Worm (Caenorhabditis elegans) whole organism, young adult: Measurements from ENCODE around the gene C01G5.3.

ENCODE experiments used
- ama-1 ChIP-seq, 3 experiments: fragments of 150-350 bp in 1 of 3; sonication (generic microtip) in 2 of 3; optimal IDR thresholded peaks; 2 replicates each; lab custom pipeline; 2014 to 2018; ENCODE audit warnings: missing biosample characterization in 2 of 3, missing genetic modification characterization in 2 of 3, missing genetic modification reagents in 2 of 3
- ceh-79 ChIP-seq: sonication (generic microtip); optimal IDR thresholded peaks from 2 replicates; lab custom pipeline; 2017; ENCODE audit warnings: mild to moderate bottlenecking, missing genetic modification characterization, missing compliant biosample characterization
- ceh-91 ChIP-seq: fragments of 200-800 bp; sonication (Bioruptor generic); IDR thresholded peaks from 2 replicates; pipeline ENCODE4 v1.3.6; 2022; ENCODE audit warnings: missing genetic modification reagents, missing genetic modification characterization, missing compliant biosample characterization
- nhr-27 ChIP-seq: fragments of 200-800 bp; sonication (Bioruptor generic); optimal IDR thresholded peaks from 2 replicates; lab custom pipeline; 2018; ENCODE audit warnings: mild to moderate bottlenecking, missing genetic modification characterization, moderate library complexity, missing compliant biosample characterization
- snpc-4 ChIP-seq, 5 experiments: fragments of 150-350 bp in 1 of 5; sonication (generic microtip) in 4 of 5; optimal IDR thresholded peaks; 2 replicates each; lab custom pipeline; 2014 to 2018; ENCODE audit warnings: missing genetic modification characterization in 5 of 5, missing biosample characterization in 3 of 5, antibody characterized with exemption in 2 of 5, mild to moderate bottlenecking in 2 of 5, missing compliant biosample characterization in 2 of 5, missing genotype in 2 of 5, moderate library complexity in 2 of 5, missing genetic modification reagents in 1 of 5
- unc-130 ChIP-seq: sonication (generic microtip); optimal IDR thresholded peaks from 2 replicates; lab custom pipeline; 2016; ENCODE audit warnings: missing genetic modification reagents, missing genetic modification characterization, missing compliant biosample characterization

- TF ChIP-seq ceh-91 (GFP tag; lab: Robert Waterston, UW) (no peak), snpc-4 (GFP tag; optimal IDR thresholded peaks at IDR 0.05; lab: Kevin White, UChicago) (no peak), snpc-4 (tag; optimal IDR thresholded peaks at IDR 0.05; lab: Kevin White, UChicago) (peak in 1 of 4 experiments; percentile 5), nhr-27 (tag; lab: Kevin White, UChicago) (no peak), ceh-79 (tag; lab: Kevin White, UChicago) (no peak), ama-1 (optimal IDR thresholded peaks at IDR 0.05; lab: Kevin White, UChicago) (no peak), ama-1 (GFP tag; optimal IDR thresholded peaks at IDR 0.05; lab: Kevin White, UChicago) (no peak), unc-130 (GFP tag; lab: Kevin White, UChicago) (no peak)
Measured at ce11 chrIV:6528202-6528601, 7.8 kb upstream of the C01G5.3 start.
